Worm (Caenorhabditis elegans) whole organism, midembryonic: ENCODE results near the gene srh-241.

Experiments
- T22C8.4 ChIP-seq: fragments of 200-800 bp; sonication (Bioruptor generic); IDR thresholded peaks from 2 replicates; pipeline ENCODE4 v1.3.6; 2022; ENCODE audit warnings: missing genetic modification characterization, missing compliant biosample characterization
- flt-1 ChIP-seq: fragments of 200-800 bp; sonication (Bioruptor generic); IDR thresholded peaks from 2 replicates; pipeline ENCODE4 v1.3.6; 2022; ENCODE audit warnings: missing genetic modification characterization, missing compliant biosample characterization
- klf-2 ChIP-seq: fragments of 200-800 bp; sonication (Bioruptor generic); conservative IDR thresholded peaks from 2 replicates; pipeline ENCODE4 v1.3.6; 2022; ENCODE audit warnings: missing genetic modification reagents, missing genetic modification characterization, missing compliant biosample characterization
- ref-1 ChIP-seq: fragments of 200-800 bp; sonication (Bioruptor generic); conservative IDR thresholded peaks from 2 replicates; pipeline ENCODE4 v1.3.6; 2022; ENCODE audit warnings: missing genetic modification reagents, missing genetic modification characterization, missing compliant biosample characterization
- tab-1 ChIP-seq: fragments of 200-800 bp; sonication (Bioruptor generic); IDR thresholded peaks from 2 replicates; pipeline ENCODE4 v1.3.6; 2022; ENCODE audit warnings: missing genetic modification characterization, missing compliant biosample characterization
- ztf-23 ChIP-seq: fragments of 200-800 bp; sonication (Bioruptor generic); IDR thresholded peaks from 2 replicates; pipeline ENCODE4 v1.3.6; 2022; ENCODE audit warnings: missing genetic modification reagents, missing genetic modification characterization, missing compliant biosample characterization
- ztf-29 ChIP-seq: fragments of 200-800 bp; sonication (Bioruptor generic); IDR thresholded peaks from 2 replicates; pipeline ENCODE4 v1.3.6; 2022; ENCODE audit warnings: missing genetic modification reagents, missing genetic modification characterization, missing compliant biosample characterization

DNA sequence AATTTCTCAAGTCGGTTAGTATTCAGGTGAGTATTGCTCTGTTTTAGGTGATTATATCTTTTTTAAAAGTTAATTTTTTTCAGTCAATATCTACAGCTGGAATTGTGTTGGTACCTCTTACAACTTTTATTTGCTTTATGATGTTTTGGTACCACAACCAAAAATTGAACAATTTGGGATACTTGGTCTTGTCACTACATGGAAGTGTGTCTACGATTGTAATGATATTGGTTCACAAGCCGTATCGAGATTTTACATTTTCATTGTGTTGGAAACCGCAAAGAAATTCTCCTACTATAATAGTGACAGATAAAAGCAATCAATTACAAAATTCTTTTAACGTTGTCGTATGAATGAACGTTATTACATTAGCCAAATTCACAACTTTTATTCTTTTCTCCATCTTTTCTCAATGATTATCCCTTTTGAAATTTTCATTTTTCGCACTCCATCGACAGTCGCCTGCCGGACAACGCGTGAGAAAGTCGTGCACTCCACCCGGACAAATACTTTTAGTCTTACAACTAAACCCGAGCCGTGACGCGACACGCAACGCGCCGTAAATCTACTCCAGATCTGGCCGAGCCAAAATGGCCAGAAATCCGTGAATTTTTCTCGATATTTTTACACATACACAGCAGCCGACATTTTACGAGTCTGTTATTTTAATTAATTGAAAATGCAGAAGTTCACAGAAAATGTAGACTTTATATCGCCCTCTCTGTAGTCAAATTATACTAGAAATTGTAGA is 2.5 kb upstream of the srh-241 start:
- no peak for TF ChIP-seq ztf-23
- TF ChIP-seq T22C8.4 (GFP tag; lab: Robert Waterston, UW) = no peak
- no peak for TF ChIP-seq ztf-29 (GFP tag; lab: Robert Waterston, UW)
- TF ChIP-seq tab-1 (GFP tag; lab: Robert Waterston, UW) = no peak
- TF ChIP-seq flt-1 (GFP tag; lab: Robert Waterston, UW) = no peak
- TF ChIP-seq klf-2 = no peak
- no peak for TF ChIP-seq ref-1 (GFP tag; lab: Robert Waterston, UW)
